Fruit fly (Drosophila melanogaster) S2 (cell line): Measurements from ENCODE around the gene CG9184.

Source experiments
- CG8478 ChIP-seq: fragments of >200 bp; optimal IDR thresholded peaks from 2 replicates; lab custom pipeline; 2018
- CTCF ChIP-seq, 2 experiments: fragments of >200 bp; optimal IDR thresholded peaks; 2 replicates each; lab custom pipeline; 2018

DNA sequence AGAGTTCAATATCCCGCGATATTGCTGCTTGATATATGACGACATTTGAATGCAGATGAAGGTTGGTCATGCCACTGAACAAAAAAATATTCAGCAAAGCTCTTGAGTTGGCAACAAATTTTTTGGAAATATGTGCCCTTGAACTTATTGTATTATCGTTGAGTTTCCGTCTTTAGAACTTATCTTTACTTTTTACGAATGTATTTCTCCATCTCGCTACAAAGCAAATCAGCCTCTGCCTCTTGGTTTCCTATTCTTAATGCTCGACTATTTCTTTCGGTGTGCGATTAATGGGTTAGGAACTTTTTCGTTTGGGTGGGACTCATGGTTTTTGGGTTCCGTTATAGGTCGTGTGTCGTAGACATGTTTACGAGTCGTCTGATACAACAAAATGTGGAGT is 530 bp upstream of the CG9184 start:
- TF ChIP-seq CG8478 (lab: Kevin White, UChicago) (no peak), CTCF (optimal IDR thresholded peaks at IDR 0.05; lab: Kevin White, UChicago) (no peak)
